Fruit fly (Drosophila melanogaster) whole organism: ENCODE results near the gene ArgRS.

ENCODE experiments used
- CG8478 ChIP-seq: fragments of >200 bp; optimal IDR thresholded peaks from 2 replicates; lab custom pipeline; 2018; ENCODE audit warnings: inconsistent platforms
- Dll ChIP-seq: fragments of >200 bp; optimal IDR thresholded peaks from 2 replicates; lab custom pipeline; 2017
- EcR ChIP-seq, 2 experiments: fragments of >200 bp; optimal IDR thresholded peaks; 2 replicates each; lab custom pipeline; 2017; ENCODE audit warnings: missing biosample characterization in 2 of 2, missing genetic modification characterization in 2 of 2, missing genetic modification reagents in 2 of 2
- pan ChIP-seq: fragments of >200 bp; optimal IDR thresholded peaks from 2 replicates; lab custom pipeline; 2017
- psq ChIP-seq: fragments of >200 bp; optimal IDR thresholded peaks from 2 replicates; lab custom pipeline; 2017
- usp ChIP-seq: fragments of >200 bp; optimal IDR thresholded peaks from 2 replicates; lab custom pipeline; 2017; ENCODE audit warnings: missing biosample characterization, missing genetic modification characterization, mixed read lengths

- no peak for TF ChIP-seq Dll
- no peak for TF ChIP-seq usp (GFP tag; lab: Kevin White, UChicago)
- no peak for TF ChIP-seq pan
- TF ChIP-seq CG8478 (lab: Kevin White, UChicago): no peak
- TF ChIP-seq EcR (GFP tag; optimal IDR thresholded peaks at IDR 0.05; lab: Kevin White, UChicago): no peak
- TF ChIP-seq psq: no peak
These were observed 26.1 kb downstream of the ArgRS start for dm6 chrX:15817823-15818222.
